Worm (Caenorhabditis elegans) whole organism, mixed stage, embryonic: ENCODE data around the gene gcy-7.

Source experiments
- bed-3 ChIP-seq: fragments of 200-800 bp; sonication (Bioruptor generic); optimal IDR thresholded peaks from 3 replicates; lab custom pipeline; 2018; ENCODE audit warnings: mild to moderate bottlenecking, missing genetic modification characterization, moderate library complexity, missing compliant biosample characterization
- flh-1 ChIP-seq: fragments of 200-800 bp; sonication (Bioruptor generic); optimal IDR thresholded peaks from 2 replicates; lab custom pipeline; 2018; ENCODE audit warnings: mild to moderate bottlenecking, missing genetic modification characterization, moderate library complexity, missing compliant biosample characterization
- hlh-1 ChIP-seq: fragments of 150-350 bp; optimal IDR thresholded peaks from 2 replicates; lab custom pipeline; 2014; ENCODE audit warnings: missing biosample characterization, missing genetic modification reagents, missing genetic modification characterization
- lsy-2 ChIP-seq: fragments of 150-350 bp; optimal IDR thresholded peaks from 2 replicates; lab custom pipeline; 2014; ENCODE audit warnings: missing biosample characterization, missing genetic modification characterization
- nhr-12 ChIP-seq: fragments of 150-350 bp; optimal IDR thresholded peaks from 2 replicates; lab custom pipeline; 2014; ENCODE audit warnings: missing biosample characterization, missing genetic modification characterization
- pha-4 ChIP-seq: fragments of 150-350 bp; optimal IDR thresholded peaks from 2 replicates; lab custom pipeline; 2018; ENCODE audit warnings: missing biosample characterization, missing genetic modification reagents, missing genetic modification characterization

- TF ChIP-seq pha-4 (tag; lab: Kevin White, UChicago) (no peak), hlh-1 (no peak), bed-3 (GFP tag; lab: Kevin White, UChicago) (no peak), flh-1 (no peak), nhr-12 (tag; lab: Kevin White, UChicago) (no peak), lsy-2 (tag; lab: Kevin White, UChicago) (no peak)
These were observed 31.5 kb upstream of the gcy-7 start, which contains the start of gene mom-2 for ce11 chrV:8355435-8356212.
